Worm (Caenorhabditis elegans) whole organism, L4/young adult: ENCODE measurements around the gene F15A8.1.

Experiments used
- W03F9.2 ChIP-seq: fragments of 150-350 bp; optimal IDR thresholded peaks from 2 replicates; lab custom pipeline; 2014; ENCODE audit warnings: missing biosample characterization, missing genetic modification characterization
- dao-5 ChIP-seq: sonication (generic microtip); optimal IDR thresholded peaks from 2 replicates; lab custom pipeline; 2016; ENCODE audit warnings: missing genotype, missing genetic modification characterization, moderate library complexity, missing compliant biosample characterization
- him-1 ChIP-seq: sonication (generic microtip); optimal IDR thresholded peaks from 2 replicates; lab custom pipeline; 2016; ENCODE audit warnings: missing genotype, missing genetic modification reagents, missing genetic modification characterization, missing compliant biosample characterization

- peak; percentile 39 for TF ChIP-seq him-1 (tag; lab: Kevin White, UChicago)
- TF ChIP-seq W03F9.2 = peak; percentile 82
- TF ChIP-seq dao-5 (tag; lab: Kevin White, UChicago) = no peak
Observed at ce11 chrX:4469297-4469816, 28.6 kb downstream of the F15A8.1 start, which contains the start of gene asb-2.
